Worm (Caenorhabditis elegans): Measurements from ENCODE around the gene hlh-25.

ce11 chrII:5521411-5521810, 13.6 kb upstream of the hlh-25 start, which contains the start of gene ZK177.12:
- TF ChIP-seq duxl-1 (tag; optimal IDR thresholded peaks at IDR 0.05; ENCODE audit: poor library complexity), result no peak
- TF ChIP-seq aly-2 (tag; optimal IDR thresholded peaks at IDR 0.05), result no peak
- no peak for TF ChIP-seq nhr-237 (tag; optimal IDR thresholded peaks at IDR 0.05)
- TF ChIP-seq spr-3 (GFP tag; optimal IDR thresholded peaks at IDR 0.05), result no peak
- TF ChIP-seq snpc-4 (tag; optimal IDR thresholded peaks at IDR 0.05), result no peak
- TF ChIP-seq unc-62 (GFP tag; optimal IDR thresholded peaks at IDR 0.05 in 1 of 2), result no peak
- TF ChIP-seq unc-62 (tag; optimal IDR thresholded peaks at IDR 0.05), result no peak
- no peak for TF ChIP-seq dpl-1 (GFP tag; optimal IDR thresholded peaks at IDR 0.05)
- no peak for TF ChIP-seq unc-130 (GFP tag; optimal IDR thresholded peaks at IDR 0.05)
- no peak for TF ChIP-seq ama-1 (optimal IDR thresholded peaks at IDR 0.05)
- no peak for TF ChIP-seq dmd-8 (GFP tag; IDR thresholded peaks at IDR 0.05)
- no peak for TF ChIP-seq D1046.2 (GFP tag; IDR thresholded peaks at IDR 0.05)
- no peak for TF ChIP-seq daf-16 (GFP tag; optimal IDR thresholded peaks at IDR 0.05)
- TF ChIP-seq daf-16 (tag; optimal IDR thresholded peaks at IDR 0.05), result no peak
- TF ChIP-seq aha-1 (tag), result no peak
